Worm (Caenorhabditis elegans): Measurements from ENCODE around the gene F59A6.4.

F59A6.4 gene

DNA sequence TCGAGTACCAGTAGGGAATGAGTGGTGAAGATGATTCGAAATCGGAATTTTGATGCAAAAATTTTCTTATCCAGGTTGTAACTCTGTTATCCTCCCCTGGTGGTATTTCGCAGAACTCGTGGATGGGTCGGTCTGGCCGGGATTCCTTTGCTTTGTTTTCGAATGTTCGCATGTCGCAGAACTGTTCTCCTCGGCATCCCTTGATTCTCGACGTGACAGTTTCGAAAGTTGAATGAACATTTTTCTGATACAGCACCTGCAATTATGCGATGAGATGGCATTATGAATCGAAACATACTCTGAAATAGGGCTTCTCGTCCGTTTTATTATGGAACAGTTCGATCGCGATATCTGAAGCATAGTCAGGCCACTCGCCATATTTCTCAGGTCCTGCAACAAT is 51.4 kb downstream of the F59A6.4 start:
- no peak for TF ChIP-seq unc-62 (GFP tag; optimal IDR thresholded peaks at IDR 0.05)

DNA sequence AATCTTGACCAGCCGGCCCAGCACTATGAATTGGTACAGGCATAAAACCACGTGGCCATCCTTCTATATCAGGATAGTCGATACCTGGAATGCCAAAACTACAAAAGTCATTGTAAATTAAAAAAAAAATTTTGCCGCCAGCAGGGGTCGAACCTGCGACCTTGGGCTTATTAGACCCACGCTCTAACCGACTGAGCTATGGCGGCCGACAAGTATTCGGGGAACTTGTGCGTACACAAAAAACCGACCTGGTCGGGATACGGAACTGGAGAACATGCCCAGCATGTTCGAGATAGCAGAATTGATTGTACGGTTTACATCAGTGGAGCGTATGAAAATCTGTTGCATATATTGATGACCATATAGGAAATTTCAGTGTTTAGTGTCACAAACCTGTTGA is 52.4 kb downstream of the F59A6.4 start:
- TF ChIP-seq unc-62 (GFP tag; optimal IDR thresholded peaks at IDR 0.05) = no peak

Measured in whole organism, dauer.